Worm (Caenorhabditis elegans) whole organism, young adult: ENCODE measurements around the gene Y50D7A.8.

Experiments
- B0336.3 ChIP-seq: fragments of 200-800 bp; sonication (Bioruptor generic); IDR thresholded peaks from 2 replicates; pipeline ENCODE4 v1.3.6; 2022; ENCODE audit warnings: missing genetic modification characterization, missing compliant biosample characterization
- D2030.7 ChIP-seq: fragments of 200-800 bp; sonication (Bioruptor generic); IDR thresholded peaks from 2 replicates; pipeline ENCODE4 v1.3.6; 2022; ENCODE audit warnings: missing genetic modification reagents, missing genetic modification characterization, missing compliant biosample characterization
- F23B12.7 ChIP-seq: sonication (generic microtip); optimal IDR thresholded peaks from 2 replicates; lab custom pipeline; 2017; ENCODE audit warnings: missing genetic modification characterization, mild to moderate bottlenecking, missing compliant biosample characterization, antibody characterized with exemption, moderate library complexity; ENCODE audit not compliant: insufficient read depth
- F49E8.2 ChIP-seq: sonication (generic microtip); optimal IDR thresholded peaks from 3 replicates; lab custom pipeline; 2017; ENCODE audit warnings: missing genetic modification characterization, mild to moderate bottlenecking, missing compliant biosample characterization, antibody characterized with exemption, moderate library complexity; ENCODE audit not compliant: insufficient read depth
- F57C9.4 ChIP-seq: sonication (generic microtip); optimal IDR thresholded peaks from 2 replicates; lab custom pipeline; 2017; ENCODE audit warnings: mild to moderate bottlenecking, missing genetic modification characterization, missing compliant biosample characterization
- Y67H2A.10 ChIP-seq: fragments of 200-800 bp; sonication (Bioruptor generic); conservative IDR thresholded peaks from 2 replicates; pipeline ENCODE4 v1.3.6; 2022; ENCODE audit warnings: missing genetic modification reagents, missing genetic modification characterization, missing compliant biosample characterization
- ceh-79 ChIP-seq: sonication (generic microtip); optimal IDR thresholded peaks from 2 replicates; lab custom pipeline; 2017; ENCODE audit warnings: mild to moderate bottlenecking, missing genetic modification characterization, missing compliant biosample characterization
- dox-1 ChIP-seq: fragments of 200-800 bp; sonication (Bioruptor generic); IDR thresholded peaks from 2 replicates; pipeline ENCODE4 v1.3.6; 2022; ENCODE audit warnings: missing genetic modification reagents, missing genetic modification characterization, missing compliant biosample characterization
- egl-18 ChIP-seq: fragments of 200-800 bp; sonication (Bioruptor generic); IDR thresholded peaks from 2 replicates; pipeline ENCODE4 v1.3.6; 2022; ENCODE audit warnings: missing genetic modification reagents, missing genetic modification characterization, missing compliant biosample characterization
- hsf-1 ChIP-seq: fragments of 200-800 bp; sonication (Bioruptor generic); IDR thresholded peaks from 2 replicates; pipeline ENCODE4 v1.3.6; 2022; ENCODE audit warnings: missing genetic modification reagents, missing genetic modification characterization, missing compliant biosample characterization
- lin-26 ChIP-seq: fragments of 200-800 bp; sonication (Bioruptor generic); IDR thresholded peaks from 2 replicates; pipeline ENCODE4 v1.3.6; 2022; ENCODE audit warnings: missing genetic modification reagents, missing genetic modification characterization, missing compliant biosample characterization
- lin-35 ChIP-seq, 3 experiments: fragments of 150-350 bp in 2 of 3; sonication (generic microtip) in 1 of 3; optimal IDR thresholded peaks; 2 replicates each; lab custom pipeline; 2014 to 2018; ENCODE audit warnings: missing biosample characterization in 3 of 3, missing genetic modification characterization in 3 of 3, missing genetic modification reagents in 3 of 3
- lin-54 ChIP-seq: fragments of 200-800 bp; sonication (Bioruptor generic); optimal IDR thresholded peaks from 2 replicates; lab custom pipeline; 2018; ENCODE audit warnings: mild to moderate bottlenecking, missing genetic modification characterization, missing compliant biosample characterization
- madf-3 ChIP-seq: fragments of 200-800 bp; sonication (Bioruptor generic); IDR thresholded peaks from 2 replicates; pipeline ENCODE4 v1.3.6; 2022; ENCODE audit warnings: missing genetic modification reagents, missing genetic modification characterization, missing compliant biosample characterization
- madf-8 ChIP-seq: fragments of 200-800 bp; sonication (Bioruptor generic); conservative IDR thresholded peaks from 2 replicates; pipeline ENCODE4 v1.3.6; 2022; ENCODE audit warnings: missing genetic modification reagents, missing genetic modification characterization, missing compliant biosample characterization
- mxl-1 ChIP-seq: sonication (generic microtip); optimal IDR thresholded peaks from 2 replicates; lab custom pipeline; 2016; ENCODE audit warnings: missing genetic modification characterization, missing compliant biosample characterization
- nhr-120 ChIP-seq: fragments of 200-800 bp; sonication (Bioruptor generic); IDR thresholded peaks from 2 replicates; pipeline ENCODE4 v1.3.6; 2022; ENCODE audit warnings: missing genetic modification characterization, missing compliant biosample characterization
- sea-2 ChIP-seq: fragments of 200-800 bp; sonication (Bioruptor generic); IDR thresholded peaks from 2 replicates; pipeline ENCODE4 v1.3.6; 2022; ENCODE audit warnings: missing genetic modification characterization, missing compliant biosample characterization
- snpc-4 ChIP-seq, 5 experiments: fragments of 150-350 bp in 1 of 5; sonication (generic microtip) in 4 of 5; optimal IDR thresholded peaks; 2 replicates each; lab custom pipeline; 2014 to 2018; ENCODE audit warnings: missing genetic modification characterization in 5 of 5, missing biosample characterization in 3 of 5, antibody characterized with exemption in 2 of 5, mild to moderate bottlenecking in 2 of 5, missing compliant biosample characterization in 2 of 5, missing genotype in 2 of 5, moderate library complexity in 2 of 5, missing genetic modification reagents in 1 of 5
- ztf-18 ChIP-seq: sonication (generic microtip); optimal IDR thresholded peaks from 2 replicates; lab custom pipeline; 2016; ENCODE audit warnings: missing genotype, mild to moderate bottlenecking, missing genetic modification characterization, missing compliant biosample characterization
- ztf-6 ChIP-seq: fragments of 200-800 bp; sonication (Bioruptor generic); IDR thresholded peaks from 2 replicates; pipeline ENCODE4 v1.3.6; 2022; ENCODE audit warnings: missing genetic modification reagents, missing genetic modification characterization, missing compliant biosample characterization

Gene Y50D7A.8

ce11 chrIII:294527-294926, 48.5 kb downstream of the Y50D7A.8 start, which contains the start of gene Y50D7A.13:
Gene Y50D7A.13 (minus strand): TSS chrIII:294627.
- no peak for TF ChIP-seq madf-8 (GFP tag; lab: Robert Waterston, UW)
- TF ChIP-seq ztf-18 (tag; lab: Kevin White, UChicago): no peak
- no peak for TF ChIP-seq dox-1 (GFP tag; lab: Robert Waterston, UW)

ce11 chrIII:292340-292739, 50.7 kb downstream of the Y50D7A.8 start, which contains the start of gene Y50D7A.1:
Gene Y50D7A.1 (plus strand): TSS chrIII:292640.
- no peak for TF ChIP-seq D2030.7
- no peak for TF ChIP-seq F23B12.7 (tag; lab: Kevin White, UChicago)
- TF ChIP-seq Y67H2A.10 (GFP tag; lab: Robert Waterston, UW): no peak

- TF ChIP-seq B0336.3 (GFP tag; lab: Robert Waterston, UW) (no peak), hsf-1 (no peak), lin-35 (GFP tag; optimal IDR thresholded peaks at IDR 0.05; lab: Kevin White, UChicago) (no peak), nhr-120 (no peak), lin-26 (GFP tag; lab: Robert Waterston, UW) (no peak), egl-18 (GFP tag; lab: Robert Waterston, UW) (no peak), ceh-79 (tag; lab: Kevin White, UChicago) (no peak), madf-3 (GFP tag; lab: Robert Waterston, UW) (no peak), sea-2 (GFP tag; lab: Robert Waterston, UW) (no peak), mxl-1 (tag; lab: Kevin White, UChicago) (no peak), snpc-4 (GFP tag; optimal IDR thresholded peaks at IDR 0.05; lab: Kevin White, UChicago) (no peak), snpc-4 (tag; optimal IDR thresholded peaks at IDR 0.05; lab: Kevin White, UChicago) (no peak), F57C9.4 (tag; lab: Kevin White, UChicago) (no peak), ztf-6 (GFP tag; lab: Robert Waterston, UW) (no peak), F49E8.2 (tag; lab: Kevin White, UChicago) (no peak), lin-54 (GFP tag; lab: Kevin White, UChicago) (no peak)
Measured at ce11 chrIII:283817-284216, 59.2 kb downstream of the Y50D7A.8 start, which contains the start of gene taco-1. Gene taco-1 (plus strand): TSS chrIII:284117.
